Worm (Caenorhabditis elegans): Measurements from ENCODE around the gene btb-12.

DNA sequence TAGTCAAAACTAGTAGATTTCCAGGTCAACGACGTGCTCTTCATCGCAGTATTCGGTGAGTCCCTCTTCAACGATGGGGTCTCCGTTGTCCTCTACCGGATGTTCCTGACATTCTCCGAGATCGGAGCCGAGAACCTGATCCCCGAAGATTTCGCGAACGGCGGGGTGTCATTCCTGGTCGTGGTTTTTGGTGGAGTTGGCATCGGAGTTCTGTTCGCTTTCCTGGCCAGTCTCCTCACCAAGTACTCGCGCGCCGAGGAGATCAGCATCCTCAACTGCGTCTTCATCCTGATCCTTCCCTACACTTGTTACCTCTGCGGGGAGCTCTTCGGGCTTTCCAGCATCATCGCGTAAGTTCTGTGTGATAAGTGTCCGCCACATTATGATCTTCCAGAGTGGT lies 17.7 kb downstream of the btb-12 start:
- TF ChIP-seq ztf-11 (tag; optimal IDR thresholded peaks at IDR 0.05): no peak
- no peak for TF ChIP-seq snpc-4 (tag; optimal IDR thresholded peaks at IDR 0.05)
- TF ChIP-seq lsy-2 (tag; optimal IDR thresholded peaks at IDR 0.05): no peak
- no peak for TF ChIP-seq ZK546.5 (tag; optimal IDR thresholded peaks at IDR 0.05)
- no peak for TF ChIP-seq F13H6.1 (tag; optimal IDR thresholded peaks at IDR 0.05)
- TF ChIP-seq elt-1 (tag; optimal IDR thresholded peaks at IDR 0.05): no peak
- no peak for TF ChIP-seq skn-1 (tag; optimal IDR thresholded peaks at IDR 0.05)
- no peak for TF ChIP-seq unc-62 (GFP tag; optimal IDR thresholded peaks at IDR 0.05)
